Worm (Caenorhabditis elegans): ENCODE measurements around the gene fbxa-36.

ce11 chrIII:1275513-1275912, 17.5 kb downstream of the fbxa-36 start, which contains the start of gene fbxa-30:
- no peak for TF ChIP-seq sptf-1 (tag; optimal IDR thresholded peaks at IDR 0.05)
- TF ChIP-seq dpl-1 (GFP tag; optimal IDR thresholded peaks at IDR 0.05): no peak
- TF ChIP-seq lin-39 (tag; optimal IDR thresholded peaks at IDR 0.05): no peak

Measured in whole organism, L1 larva.